Worm (Caenorhabditis elegans) whole organism, L4 larva: ENCODE measurements around the gene D2062.1.
"Not testable (repeated sequence)": the region's sequence is repeated elsewhere in the genome, so short reads cannot be mapped to it uniquely, and the experiment has no call there.

Experiments used
- F10B5.3 ChIP-seq: sonication (generic microtip); optimal IDR thresholded peaks from 2 replicates; lab custom pipeline; 2016; ENCODE audit warnings: mild to moderate bottlenecking, missing genetic modification characterization, missing compliant biosample characterization
- F26F4.8 ChIP-seq: fragments of 200-800 bp; sonication (Bioruptor generic); conservative IDR thresholded peaks from 2 replicates; pipeline ENCODE4 v1.3.6; 2022; ENCODE audit warnings: missing genetic modification characterization, missing compliant biosample characterization
- F49E8.2 ChIP-seq: sonication (generic microtip); optimal IDR thresholded peaks from 2 replicates; lab custom pipeline; 2016; ENCODE audit warnings: missing compliant biosample characterization, mild to moderate bottlenecking, missing genetic modification characterization, borderline replicate concordance
- R02D3.7 ChIP-seq: fragments of 150-350 bp; sonication (generic microtip); optimal IDR thresholded peaks from 3 replicates; lab custom pipeline; 2014; ENCODE audit warnings: missing biosample characterization, missing genetic modification characterization
- T20F7.1 ChIP-seq: fragments of 200-800 bp; sonication (Bioruptor generic); optimal IDR thresholded peaks from 2 replicates; lab custom pipeline; 2018; ENCODE audit warnings: mild to moderate bottlenecking, missing genetic modification characterization, missing compliant biosample characterization
- Y105C5A.15 ChIP-seq: fragments of 200-800 bp; sonication (Bioruptor generic); IDR thresholded peaks from 2 replicates; pipeline ENCODE4 v1.3.6; 2022; ENCODE audit warnings: missing genetic modification characterization, missing compliant biosample characterization
- Y75B8A.6 ChIP-seq: fragments of 200-800 bp; sonication (Bioruptor generic); IDR thresholded peaks from 2 replicates; pipeline ENCODE4 v1.3.6; 2022; ENCODE audit warnings: missing genetic modification reagents, missing genetic modification characterization, missing compliant biosample characterization
- ZK337.2 ChIP-seq: fragments of 200-800 bp; sonication (Bioruptor generic); IDR thresholded peaks from 2 replicates; pipeline ENCODE4 v1.3.6; 2022; ENCODE audit warnings: missing genetic modification reagents, missing genetic modification characterization, missing compliant biosample characterization
- aly-2 ChIP-seq: sonication (generic microtip); optimal IDR thresholded peaks from 2 replicates; lab custom pipeline; 2018; ENCODE audit warnings: missing biosample characterization, missing genetic modification characterization
- arid-1 ChIP-seq: fragments of 200-800 bp; sonication (Bioruptor generic); conservative IDR thresholded peaks from 2 replicates; pipeline ENCODE4 v1.3.6; 2022; ENCODE audit warnings: missing genetic modification reagents, missing genetic modification characterization, missing compliant biosample characterization
- ceh-28 ChIP-seq: fragments of 150-350 bp; optimal IDR thresholded peaks from 2 replicates; lab custom pipeline; 2014; ENCODE audit warnings: missing biosample characterization, missing genetic modification reagents, missing genetic modification characterization
- ces-1 ChIP-seq: fragments of 150-350 bp; sonication (generic microtip); optimal IDR thresholded peaks from 4 replicates; lab custom pipeline; 2014; ENCODE audit warnings: missing biosample characterization, missing genetic modification reagents, missing genetic modification characterization
- ctbp-1 ChIP-seq: fragments of 200-800 bp; sonication (Bioruptor generic); IDR thresholded peaks from 2 replicates; pipeline ENCODE4 v1.3.6; 2022; ENCODE audit warnings: missing genetic modification reagents, missing genetic modification characterization, missing compliant biosample characterization
- daf-12 ChIP-seq: fragments of 150-350 bp; optimal IDR thresholded peaks from 2 replicates; lab custom pipeline; 2014; ENCODE audit warnings: missing biosample characterization, missing genetic modification reagents, missing genetic modification characterization
- daf-16 ChIP-seq, 3 experiments: sonication (generic microtip); optimal IDR thresholded peaks; 2 replicates each; lab custom pipeline; 2016 to 2017; ENCODE audit warnings: missing genetic modification characterization in 3 of 3, missing genetic modification reagents in 3 of 3, mild to moderate bottlenecking in 2 of 3, missing compliant biosample characterization in 2 of 3, missing biosample characterization in 1 of 3, moderate library complexity in 1 of 3
- dmd-8 ChIP-seq: fragments of 200-800 bp; sonication (Bioruptor generic); IDR thresholded peaks from 2 replicates; pipeline ENCODE4 v1.3.6; 2022; ENCODE audit warnings: missing genetic modification characterization, missing compliant biosample characterization
- fos-1 ChIP-seq: fragments of 150-350 bp; optimal IDR thresholded peaks from 2 replicates; lab custom pipeline; 2014; ENCODE audit warnings: missing biosample characterization, missing genetic modification characterization
- hlh-11 ChIP-seq: fragments of 200-800 bp; sonication (Bioruptor generic); optimal IDR thresholded peaks from 2 replicates; lab custom pipeline; 2018; ENCODE audit warnings: mild to moderate bottlenecking, missing genetic modification characterization, missing compliant biosample characterization
- lim-7 ChIP-seq: fragments of 200-800 bp; sonication (Bioruptor generic); IDR thresholded peaks from 2 replicates; pipeline ENCODE4 v1.3.6; 2022; ENCODE audit warnings: missing genetic modification characterization, missing compliant biosample characterization
- lin-29 ChIP-seq: fragments of 200-800 bp; sonication (Bioruptor generic); IDR thresholded peaks from 2 replicates; pipeline ENCODE4 v1.3.6; 2022; ENCODE audit warnings: missing genetic modification reagents, missing genetic modification characterization, missing compliant biosample characterization
- mes-2 ChIP-seq: sonication (generic microtip); optimal IDR thresholded peaks from 2 replicates; lab custom pipeline; 2016; ENCODE audit warnings: missing genotype, mild to moderate bottlenecking, missing genetic modification characterization, missing compliant biosample characterization; ENCODE audit not compliant: poor library complexity, severe bottlenecking
- nhr-25 ChIP-seq: sonication (generic microtip); optimal IDR thresholded peaks from 2 replicates; lab custom pipeline; 2017; ENCODE audit warnings: missing genetic modification characterization, mild to moderate bottlenecking, missing compliant biosample characterization, antibody characterized with exemption, moderate library complexity, borderline replicate concordance; ENCODE audit not compliant: insufficient read depth
- nhr-76 ChIP-seq: fragments of 150-350 bp; optimal IDR thresholded peaks from 2 replicates; lab custom pipeline; 2014; ENCODE audit warnings: missing biosample characterization, missing genetic modification characterization
- nhr-77 ChIP-seq: fragments of 150-350 bp; optimal IDR thresholded peaks from 2 replicates; lab custom pipeline; 2014; ENCODE audit warnings: missing biosample characterization, missing genetic modification characterization
- php-3 ChIP-seq: fragments of 200-800 bp; sonication (Bioruptor generic); IDR thresholded peaks from 2 replicates; pipeline ENCODE4 v1.3.6; 2022; ENCODE audit warnings: missing genetic modification reagents, missing genetic modification characterization, missing compliant biosample characterization
- saeg-2 ChIP-seq: fragments of 200-800 bp; sonication (Bioruptor generic); IDR thresholded peaks from 2 replicates; pipeline ENCODE4 v1.3.6; 2022; ENCODE audit warnings: missing genetic modification reagents, missing genetic modification characterization, missing compliant biosample characterization
- sdz-12 ChIP-seq: fragments of 200-800 bp; sonication (Bioruptor generic); optimal IDR thresholded peaks from 2 replicates; lab custom pipeline; 2018; ENCODE audit warnings: mild to moderate bottlenecking, missing genetic modification characterization, missing compliant biosample characterization
- set-16 ChIP-seq: fragments of 200-800 bp; sonication (Bioruptor generic); IDR thresholded peaks from 2 replicates; pipeline ENCODE4 v1.3.6; 2022; ENCODE audit warnings: missing genetic modification reagents, missing genetic modification characterization, missing compliant biosample characterization
- snpc-1.2 ChIP-seq: fragments of 200-800 bp; sonication (Bioruptor generic); IDR thresholded peaks from 2 replicates; pipeline ENCODE4 v1.3.6; 2022; ENCODE audit warnings: missing genetic modification reagents, missing genetic modification characterization, missing compliant biosample characterization
- spr-3 ChIP-seq: fragments of 200-800 bp; sonication (Bioruptor generic); optimal IDR thresholded peaks from 2 replicates; lab custom pipeline; 2018; ENCODE audit warnings: mild to moderate bottlenecking, missing genetic modification characterization, missing compliant biosample characterization
- tag-97 ChIP-seq: fragments of 200-800 bp; sonication (Bioruptor generic); IDR thresholded peaks from 2 replicates; pipeline ENCODE4 v1.3.6; 2022; ENCODE audit warnings: missing genetic modification characterization, missing compliant biosample characterization
- unc-39 ChIP-seq: sonication (generic microtip); optimal IDR thresholded peaks from 2 replicates; lab custom pipeline; 2017; ENCODE audit warnings: missing biosample characterization, missing genetic modification characterization
- vab-7 ChIP-seq: fragments of 200-800 bp; sonication (Bioruptor generic); IDR thresholded peaks from 2 replicates; pipeline ENCODE4 v1.3.6; 2022; ENCODE audit warnings: missing genetic modification reagents, missing genetic modification characterization, missing compliant biosample characterization
- zfp-2 ChIP-seq: sonication (generic microtip); optimal IDR thresholded peaks from 2 replicates; lab custom pipeline; 2016; ENCODE audit warnings: mild to moderate bottlenecking, missing genetic modification characterization, missing compliant biosample characterization
- zfp-3 ChIP-seq: fragments of 200-800 bp; sonication (Bioruptor generic); conservative IDR thresholded peaks from 2 replicates; pipeline ENCODE4 v1.3.6; 2022; ENCODE audit warnings: missing genetic modification reagents, missing genetic modification characterization, missing compliant biosample characterization
- zip-11 ChIP-seq: fragments of 200-800 bp; sonication (Bioruptor generic); IDR thresholded peaks from 2 replicates; pipeline ENCODE4 v1.3.6; 2022; ENCODE audit warnings: missing genetic modification characterization, missing compliant biosample characterization

The D2062.1 gene

ce11 chrII:2610202-2610912 lies 20.9 kb upstream of the D2062.1 start, which contains the start of gene sri-38 (continued):
- TF ChIP-seq ctbp-1 (GFP tag; lab: Robert Waterston, UW) (no peak), F49E8.2 (tag; lab: Kevin White, UChicago) (no peak), Y105C5A.15 (GFP tag; lab: Robert Waterston, UW) (no peak), sdz-12 (GFP tag; lab: Kevin White, UChicago) (no peak), snpc-1.2 (GFP tag; lab: Robert Waterston, UW) (no peak), php-3 (GFP tag; lab: Robert Waterston, UW) (peak; percentile 72), zip-11 (no peak), hlh-11 (tag; lab: Kevin White, UChicago) (peak; percentile 67), vab-7 (GFP tag; lab: Robert Waterston, UW) (no peak), nhr-76 (no peak), zfp-3 (GFP tag; lab: Robert Waterston, UW) (no peak), arid-1 (GFP tag; lab: Robert Waterston, UW) (no peak), nhr-25 (no peak), F26F4.8 (GFP tag; lab: Robert Waterston, UW) (no peak), F10B5.3 (no peak), set-16 (no peak), tag-97 (GFP tag; lab: Robert Waterston, UW) (no peak), mes-2 (tag; lab: Kevin White, UChicago) (no peak), spr-3 (GFP tag; lab: Kevin White, UChicago) (no peak), unc-39 (tag; lab: Kevin White, UChicago) (no peak), daf-16 (GFP tag; optimal IDR thresholded peaks at IDR 0.05; lab: Kevin White, UChicago) (no peak), daf-16 (tag; optimal IDR thresholded peaks at IDR 0.05; lab: Kevin White, UChicago) (peak; percentile 49), daf-12 (tag; lab: Kevin White, UChicago) (no peak), ceh-28 (no peak), T20F7.1 (GFP tag; lab: Kevin White, UChicago) (no peak), nhr-77 (tag; lab: Kevin White, UChicago) (no peak), dmd-8 (GFP tag; lab: Robert Waterston, UW) (no peak), lin-29 (GFP tag; lab: Robert Waterston, UW) (no peak)

- TF ChIP-seq saeg-2 (GFP tag; lab: Robert Waterston, UW) (no peak), zfp-3 (GFP tag; lab: Robert Waterston, UW) (no peak), fos-1 (tag; lab: Kevin White, UChicago) (no peak), ceh-28 (no peak), ZK337.2 (GFP tag; lab: Robert Waterston, UW) (no peak), aly-2 (tag; lab: Kevin White, UChicago) (no peak), lim-7 (GFP tag; lab: Robert Waterston, UW) (no peak), R02D3.7 (no peak)
Observed at ce11 chrII:2611009-2611408, 20.3 kb upstream of the D2062.1 start.

- not testable (repeated sequence) for TF ChIP-seq zfp-2 (tag; lab: Kevin White, UChicago); ces-1 (GFP tag; lab: Kevin White, UChicago); Y75B8A.6 (GFP tag; lab: Robert Waterston, UW)
- TF ChIP-seq, all 104 proteins: peak for 0; not testable (repeated sequence) for 104
Observed at ce11 chrII:2612278-2612677, 19.0 kb upstream of the D2062.1 start, which contains the start of gene D2062.13. TSS of gene D2062.13 (plus strand) at chrII:2612578.
